Fruit fly (Drosophila melanogaster): ENCODE data around the gene CG9988.

CG9988 gene

DNA sequence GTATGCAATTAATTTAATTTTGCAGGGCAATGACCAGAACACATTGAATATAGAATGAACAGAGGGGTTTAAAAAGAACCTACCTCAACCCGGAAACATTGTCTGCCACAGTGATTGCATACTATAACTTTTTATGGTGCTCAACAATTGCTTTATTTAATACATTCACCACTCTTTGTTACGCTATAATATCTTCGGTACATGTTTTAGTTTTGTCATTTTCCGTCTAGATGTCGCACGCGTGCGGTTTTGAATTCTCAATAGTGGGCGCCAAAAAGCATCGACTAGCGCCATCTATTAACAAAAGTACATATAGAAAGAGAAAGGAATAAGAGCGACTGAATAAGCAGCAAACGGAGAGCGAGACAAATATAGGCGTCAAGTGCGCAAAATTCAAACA, 35.9 kb downstream of the CG9988 start (continued):
- TF ChIP-seq CG6175 (GFP tag; IDR thresholded peaks at IDR 0.05) (peak; percentile 78), CG18011 (GFP tag; optimal IDR thresholded peaks at IDR 0.05) (peak; percentile 21), kay (GFP tag; optimal IDR thresholded peaks at IDR 0.05) (peak; percentile 55), pita (GFP tag; optimal IDR thresholded peaks at IDR 0.05) (peak; percentile 67), Fer2 (tag; optimal IDR thresholded peaks at IDR 0.05) (peak; percentile 60), lmd (GFP tag; IDR thresholded peaks at IDR 0.05) (peak; percentile 80), CG16815 (GFP tag; optimal IDR thresholded peaks at IDR 0.05) (peak; percentile 74), CG15696 (tag; optimal IDR thresholded peaks at IDR 0.05) (peak; percentile 88), CG1647 (GFP tag; optimal IDR thresholded peaks at IDR 0.05) (peak; percentile 77), CG32767 (GFP tag; IDR thresholded peaks at IDR 0.05) (no peak), cas (GFP tag; IDR thresholded peaks at IDR 0.05) (no peak; the same call in 1 of the 2 replicates), bbx (GFP tag; IDR thresholded peaks at IDR 0.05; ENCODE audit: partially characterized antibody) (peak; percentile 43; the same call in 1 of the 2 replicates), CG7786 (GFP tag; optimal IDR thresholded peaks at IDR 0.05) (peak; percentile 67), ATbp (GFP tag; optimal IDR thresholded peaks at IDR 0.05) (peak; percentile 68), run (tag; optimal IDR thresholded peaks at IDR 0.05) (no peak), unpg (GFP tag; optimal IDR thresholded peaks at IDR 0.05) (peak; percentile 84), kni (GFP tag; optimal IDR thresholded peaks at IDR 0.05) (peak; percentile 55), inv (GFP tag; IDR thresholded peaks at IDR 0.05; ENCODE audit: partially characterized antibody) (no peak), ranshi (GFP tag; IDR thresholded peaks at IDR 0.05) (peak; percentile 82), grau (tag; optimal IDR thresholded peaks at IDR 0.05) (peak; percentile 81), CG12155 (GFP tag; optimal IDR thresholded peaks at IDR 0.05) (peak; percentile 80), yki (optimal IDR thresholded peaks at IDR 0.05) (no peak), CG2199 (GFP tag; IDR thresholded peaks at IDR 0.05) (peak; percentile 80; the same call in 2 of the 3 replicates), bsh (GFP tag; optimal IDR thresholded peaks at IDR 0.05) (peak in 1 of 2 experiments; percentile 84), CG11504 (tag; optimal IDR thresholded peaks at IDR 0.05) (peak; percentile 84), CG1603 (tag; optimal IDR thresholded peaks at IDR 0.05) (peak; percentile 94), dati (GFP tag; IDR thresholded peaks at IDR 0.05) (0 out of 2 replicates have a peak, but pooled peaks have one; percentile 35), CG3726 (GFP tag; IDR thresholded peaks at IDR 0.05) (peak; percentile 83; the same call in 2 of the 3 replicates), Ada2b (GFP tag; IDR thresholded peaks at IDR 0.05) (peak; percentile 71), Taf1 (GFP tag; IDR thresholded peaks at IDR 0.05) (0 out of 2 replicates have a peak, but pooled peaks have one; percentile 6), klu (GFP tag; IDR thresholded peaks at IDR 0.05) (peak; percentile 33; the same call in 1 of the 2 replicates), CG14050 (GFP tag; IDR thresholded peaks at IDR 0.05) (peak; percentile 53; the same call in 2 of the 3 replicates), sc (optimal IDR thresholded peaks at IDR 0.05) (no peak), sc (GFP tag; optimal IDR thresholded peaks at IDR 0.05) (peak; percentile 70), wor (GFP tag; IDR thresholded peaks at IDR 0.05) (0 out of 2 replicates have a peak, but pooled peaks have one; percentile 24), CG15514 (GFP tag; optimal IDR thresholded peaks at IDR 0.05) (peak; percentile 75), CG16863 (GFP tag; optimal IDR thresholded peaks at IDR 0.05) (peak; percentile 85), CG13894 (tag; optimal IDR thresholded peaks at IDR 0.05) (no peak), sna (GFP tag; IDR thresholded peaks at IDR 0.05; ENCODE audit: partially characterized antibody) (no peak), ara (GFP tag; IDR thresholded peaks at IDR 0.05) (peak; percentile 82), gcm (GFP tag; optimal IDR thresholded peaks at IDR 0.05) (no peak), Oli (tag; optimal IDR thresholded peaks at IDR 0.05) (peak; percentile 74), Hmr (GFP tag; optimal IDR thresholded peaks at IDR 0.05) (peak; percentile 84), nerfin-2 (GFP tag; IDR thresholded peaks at IDR 0.05; ENCODE audit: partially characterized antibody) (no peak), CG6272 (GFP tag; IDR thresholded peaks at IDR 0.05) (peak; percentile 63), ken (GFP tag; IDR thresholded peaks at IDR 0.05) (peak; percentile 83), tin (GFP tag; optimal IDR thresholded peaks at IDR 0.05) (peak; percentile 93), chif (GFP tag; optimal IDR thresholded peaks at IDR 0.05) (peak; percentile 87 to 94), Dip2 (GFP tag; IDR thresholded peaks at IDR 0.05) (0 out of 2 replicates have a peak, but pooled peaks have one; percentile 30), CG12769 (tag; optimal IDR thresholded peaks at IDR 0.05) (no peak)

Data from whole organism, embryonic.